Worm (Caenorhabditis elegans): Measurements from ENCODE around the gene R193.6.

DNA sequence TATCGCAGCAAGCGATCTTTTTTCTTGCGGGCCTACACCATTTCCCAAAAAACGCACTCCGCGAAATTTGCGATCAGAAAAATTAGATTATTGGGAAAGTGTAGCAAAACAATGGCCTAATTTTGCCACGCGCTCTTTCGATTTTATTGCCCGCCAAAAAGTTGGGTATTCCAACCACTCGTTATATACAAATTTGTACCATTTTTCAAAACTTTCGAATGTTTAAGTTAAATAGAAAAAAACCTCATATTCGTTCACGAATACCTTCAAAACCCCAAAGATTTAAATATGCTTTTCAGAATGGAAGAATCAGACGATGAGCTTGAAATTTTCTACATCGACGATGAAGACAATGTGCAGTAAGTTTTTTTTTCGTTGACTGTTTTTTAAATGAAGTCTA, 44.3 kb downstream of the R193.6 start, which contains the start of gene T13G4.1:
- no peak for TF ChIP-seq pqm-1 (tag; optimal IDR thresholded peaks at IDR 0.05)
- no peak for TF ChIP-seq mep-1 (tag; optimal IDR thresholded peaks at IDR 0.05)
- no peak for TF ChIP-seq lsy-2 (tag; optimal IDR thresholded peaks at IDR 0.05)
- TF ChIP-seq unc-86 (tag; optimal IDR thresholded peaks at IDR 0.05) = no peak

Measured in whole organism, L1 larva.